Worm (Caenorhabditis elegans): ENCODE data around the gene nhr-139.

nhr-139 gene

ce11 chrV:6987673-6988072, at the start of gene nhr-139:
TSS of gene nhr-139 (minus strand) at chrV:6987773.
- no peak for TF ChIP-seq W03F9.2 (tag; optimal IDR thresholded peaks at IDR 0.05)

- TF ChIP-seq him-1 (tag; optimal IDR thresholded peaks at IDR 0.05) (no peak), W03F9.2 (tag; optimal IDR thresholded peaks at IDR 0.05) (no peak), dao-5 (tag; optimal IDR thresholded peaks at IDR 0.05) (no peak)
Measured at ce11 chrV:7036475-7036874, 48.9 kb upstream of the nhr-139 start, which contains the start of gene twk-11. TSS of gene twk-11 (minus strand) at chrV:7036575.

- TF ChIP-seq him-1 (tag; optimal IDR thresholded peaks at IDR 0.05) = no peak
Measured at ce11 chrV:7027055-7027454, 39.5 kb upstream of the nhr-139 start, which contains the start of gene F20A1.6. TSS of gene F20A1.6 (minus strand) at chrV:7027155.

- TF ChIP-seq dao-5 (tag; optimal IDR thresholded peaks at IDR 0.05) (no peak), W03F9.2 (tag; optimal IDR thresholded peaks at IDR 0.05) (no peak), him-1 (tag; optimal IDR thresholded peaks at IDR 0.05) (no peak)
Measured at ce11 chrV:7022981-7023380, 35.4 kb upstream of the nhr-139 start.

ce11 chrV:7021772-7022171, 34.2 kb upstream of the nhr-139 start, which contains the start of gene F20A1.4:
TSS of gene F20A1.4 (minus strand) at chrV:7021872.
- TF ChIP-seq him-1 (tag; optimal IDR thresholded peaks at IDR 0.05) (no peak), dao-5 (tag; optimal IDR thresholded peaks at IDR 0.05) (no peak), W03F9.2 (tag; optimal IDR thresholded peaks at IDR 0.05) (no peak)

- TF ChIP-seq dao-5 (tag; optimal IDR thresholded peaks at IDR 0.05) = no peak
- no peak for TF ChIP-seq him-1 (tag; optimal IDR thresholded peaks at IDR 0.05)
- TF ChIP-seq W03F9.2 (tag; optimal IDR thresholded peaks at IDR 0.05) = no peak
Measured at ce11 chrV:7017059-7017458, 29.5 kb upstream of the nhr-139 start, which contains the start of gene srsx-32. TSS of gene srsx-32 (plus strand) at chrV:7017359.

- no peak for TF ChIP-seq dao-5 (tag; optimal IDR thresholded peaks at IDR 0.05)
Measured at ce11 chrV:7015872-7016271, 28.3 kb upstream of the nhr-139 start, which contains the start of gene C33G8.13. TSS of gene C33G8.13 (minus strand) at chrV:7015972.

- TF ChIP-seq dao-5 (tag; optimal IDR thresholded peaks at IDR 0.05) = no peak
- no peak for TF ChIP-seq W03F9.2 (tag; optimal IDR thresholded peaks at IDR 0.05)
- no peak for TF ChIP-seq him-1 (tag; optimal IDR thresholded peaks at IDR 0.05)
Measured at ce11 chrV:7012617-7013016, 25.0 kb upstream of the nhr-139 start, which contains the start of gene srw-127. TSS of gene srw-127 (plus strand) at chrV:7012917.

ce11 chrV:7009461-7009860, 21.9 kb upstream of the nhr-139 start, which contains the start of gene C33G8.2:
TSS of gene C33G8.2 (plus strand) at chrV:7009761.
- TF ChIP-seq dao-5 (tag; optimal IDR thresholded peaks at IDR 0.05) (no peak), him-1 (tag; optimal IDR thresholded peaks at IDR 0.05) (no peak), W03F9.2 (tag; optimal IDR thresholded peaks at IDR 0.05) (no peak)

- TF ChIP-seq dao-5 (tag; optimal IDR thresholded peaks at IDR 0.05) = no peak
- no peak for TF ChIP-seq W03F9.2 (tag; optimal IDR thresholded peaks at IDR 0.05)
- TF ChIP-seq him-1 (tag; optimal IDR thresholded peaks at IDR 0.05) = no peak
Measured at ce11 chrV:7007307-7007706, 19.7 kb upstream of the nhr-139 start, which contains the start of gene drd-10. TSS of gene drd-10 (plus strand) at chrV:7007607.

ce11 chrV:7005964-7006363, 18.4 kb upstream of the nhr-139 start, which contains the start of gene spig-10:
TSS of gene spig-10 (plus strand) at chrV:7006264.
- no peak for TF ChIP-seq dao-5 (tag; optimal IDR thresholded peaks at IDR 0.05)
- no peak for TF ChIP-seq him-1 (tag; optimal IDR thresholded peaks at IDR 0.05)

- TF ChIP-seq him-1 (tag; optimal IDR thresholded peaks at IDR 0.05) (no peak), W03F9.2 (tag; optimal IDR thresholded peaks at IDR 0.05) (no peak), dao-5 (tag; optimal IDR thresholded peaks at IDR 0.05) (no peak)
Measured at ce11 chrV:7003850-7004249, 16.3 kb upstream of the nhr-139 start, which contains the start of gene srab-4. TSS of gene srab-4 (plus strand) at chrV:7004150.

- TF ChIP-seq him-1 (tag; optimal IDR thresholded peaks at IDR 0.05) (no peak), W03F9.2 (tag; optimal IDR thresholded peaks at IDR 0.05) (no peak), dao-5 (tag; optimal IDR thresholded peaks at IDR 0.05) (no peak)
Measured at ce11 chrV:7000734-7001133, 13.2 kb upstream of the nhr-139 start.

ce11 chrV:6998303-6998884, 10.8 kb upstream of the nhr-139 start, which contains the start of gene nhr-42:
TSS of gene nhr-42 (plus strand) at chrV:6998819.
- TF ChIP-seq W03F9.2 (tag; optimal IDR thresholded peaks at IDR 0.05) = no peak
- no peak for TF ChIP-seq dao-5 (tag; optimal IDR thresholded peaks at IDR 0.05)
- no peak for TF ChIP-seq him-1 (tag; optimal IDR thresholded peaks at IDR 0.05)

- TF ChIP-seq him-1 (tag; optimal IDR thresholded peaks at IDR 0.05) (no peak), W03F9.2 (tag; optimal IDR thresholded peaks at IDR 0.05) (no peak), dao-5 (tag; optimal IDR thresholded peaks at IDR 0.05) (no peak)
Measured at ce11 chrV:6997041-6997552, 9.5 kb upstream of the nhr-139 start, which contains the start of gene nhr-107. TSS of gene nhr-107 (minus strand) at chrV:6997091.
